Worm (Caenorhabditis elegans) whole organism, midembryonic: ENCODE results near the gene T28C12.15.

Experiments
- T22C8.4 ChIP-seq: fragments of 200-800 bp; sonication (Bioruptor generic); IDR thresholded peaks from 2 replicates; pipeline ENCODE4 v1.3.6; 2022; ENCODE audit warnings: missing genetic modification characterization, missing compliant biosample characterization
- cog-1 ChIP-seq: sonication (generic microtip); optimal IDR thresholded peaks from 2 replicates; lab custom pipeline; 2016; ENCODE audit warnings: missing genetic modification characterization, missing compliant biosample characterization
- flt-1 ChIP-seq: fragments of 200-800 bp; sonication (Bioruptor generic); IDR thresholded peaks from 2 replicates; pipeline ENCODE4 v1.3.6; 2022; ENCODE audit warnings: missing genetic modification characterization, missing compliant biosample characterization
- klf-2 ChIP-seq: fragments of 200-800 bp; sonication (Bioruptor generic); conservative IDR thresholded peaks from 2 replicates; pipeline ENCODE4 v1.3.6; 2022; ENCODE audit warnings: missing genetic modification reagents, missing genetic modification characterization, missing compliant biosample characterization
- med-1 ChIP-seq: sonication (generic microtip); optimal IDR thresholded peaks from 2 replicates; lab custom pipeline; 2017; ENCODE audit warnings: missing genetic modification characterization, mild to moderate bottlenecking, missing compliant biosample characterization, antibody characterized with exemption, missing genetic modification reagents; ENCODE audit not compliant: insufficient read depth
- ref-1 ChIP-seq: fragments of 200-800 bp; sonication (Bioruptor generic); conservative IDR thresholded peaks from 2 replicates; pipeline ENCODE4 v1.3.6; 2022; ENCODE audit warnings: missing genetic modification reagents, missing genetic modification characterization, missing compliant biosample characterization
- tab-1 ChIP-seq: fragments of 200-800 bp; sonication (Bioruptor generic); IDR thresholded peaks from 2 replicates; pipeline ENCODE4 v1.3.6; 2022; ENCODE audit warnings: missing genetic modification characterization, missing compliant biosample characterization
- ztf-23 ChIP-seq: fragments of 200-800 bp; sonication (Bioruptor generic); IDR thresholded peaks from 2 replicates; pipeline ENCODE4 v1.3.6; 2022; ENCODE audit warnings: missing genetic modification reagents, missing genetic modification characterization, missing compliant biosample characterization
- ztf-29 ChIP-seq: fragments of 200-800 bp; sonication (Bioruptor generic); IDR thresholded peaks from 2 replicates; pipeline ENCODE4 v1.3.6; 2022; ENCODE audit warnings: missing genetic modification reagents, missing genetic modification characterization, missing compliant biosample characterization

T28C12.15 gene

ce11 chrV:6354786-6355185 lies 33.2 kb upstream of the T28C12.15 start:
- TF ChIP-seq flt-1 (GFP tag; lab: Robert Waterston, UW): no peak
- no peak for TF ChIP-seq cog-1 (tag; lab: Kevin White, UChicago)
- TF ChIP-seq klf-2 (GFP tag; lab: Robert Waterston, UW): no peak
- no peak for TF ChIP-seq med-1
- no peak for TF ChIP-seq ztf-29 (GFP tag; lab: Robert Waterston, UW)
- TF ChIP-seq ref-1: no peak
- TF ChIP-seq T22C8.4: no peak
- no peak for TF ChIP-seq ztf-23 (GFP tag; lab: Robert Waterston, UW)
- no peak for TF ChIP-seq tab-1 (GFP tag; lab: Robert Waterston, UW)

- TF ChIP-seq T22C8.4 (no peak), ztf-29 (GFP tag; lab: Robert Waterston, UW) (no peak), flt-1 (GFP tag; lab: Robert Waterston, UW) (no peak), ztf-23 (GFP tag; lab: Robert Waterston, UW) (no peak), klf-2 (GFP tag; lab: Robert Waterston, UW) (no peak), tab-1 (GFP tag; lab: Robert Waterston, UW) (no peak), cog-1 (tag; lab: Kevin White, UChicago) (no peak), ref-1 (no peak), med-1 (no peak)
Measured at ce11 chrV:6354202-6354601, 32.6 kb upstream of the T28C12.15 start.

ce11 chrV:6353182-6353780 lies 31.7 kb upstream of the T28C12.15 start:
- TF ChIP-seq flt-1 (GFP tag; lab: Robert Waterston, UW) (no peak), klf-2 (GFP tag; lab: Robert Waterston, UW) (no peak), ztf-29 (GFP tag; lab: Robert Waterston, UW) (no peak), med-1 (no peak), T22C8.4 (no peak)

ce11 chrV:6352350-6352749 lies 30.8 kb upstream of the T28C12.15 start:
- TF ChIP-seq klf-2 (GFP tag; lab: Robert Waterston, UW): no peak
- TF ChIP-seq ref-1: no peak
- TF ChIP-seq tab-1 (GFP tag; lab: Robert Waterston, UW): no peak
- TF ChIP-seq ztf-29 (GFP tag; lab: Robert Waterston, UW): no peak
- no peak for TF ChIP-seq cog-1 (tag; lab: Kevin White, UChicago)
- TF ChIP-seq med-1: no peak
- no peak for TF ChIP-seq T22C8.4
- no peak for TF ChIP-seq flt-1 (GFP tag; lab: Robert Waterston, UW)
- no peak for TF ChIP-seq ztf-23 (GFP tag; lab: Robert Waterston, UW)

ce11 chrV:6351122-6351521 lies 29.5 kb upstream of the T28C12.15 start:
- TF ChIP-seq ztf-29 (GFP tag; lab: Robert Waterston, UW) (no peak), ref-1 (no peak), med-1 (no peak), ztf-23 (GFP tag; lab: Robert Waterston, UW) (no peak), tab-1 (GFP tag; lab: Robert Waterston, UW) (no peak), klf-2 (GFP tag; lab: Robert Waterston, UW) (no peak), cog-1 (tag; lab: Kevin White, UChicago) (no peak), flt-1 (GFP tag; lab: Robert Waterston, UW) (no peak), T22C8.4 (no peak)

ce11 chrV:6350109-6350508 lies 28.5 kb upstream of the T28C12.15 start:
- no peak for TF ChIP-seq tab-1 (GFP tag; lab: Robert Waterston, UW)
- TF ChIP-seq ztf-23 (GFP tag; lab: Robert Waterston, UW): no peak
- no peak for TF ChIP-seq med-1
- no peak for TF ChIP-seq klf-2 (GFP tag; lab: Robert Waterston, UW)
- TF ChIP-seq ztf-29 (GFP tag; lab: Robert Waterston, UW): no peak
- no peak for TF ChIP-seq cog-1 (tag; lab: Kevin White, UChicago)

ce11 chrV:6349597-6349996 lies 28.0 kb upstream of the T28C12.15 start:
- TF ChIP-seq ztf-29 (GFP tag; lab: Robert Waterston, UW) (no peak), cog-1 (tag; lab: Kevin White, UChicago) (no peak), ztf-23 (GFP tag; lab: Robert Waterston, UW) (no peak), T22C8.4 (no peak), flt-1 (GFP tag; lab: Robert Waterston, UW) (no peak), klf-2 (GFP tag; lab: Robert Waterston, UW) (no peak), tab-1 (GFP tag; lab: Robert Waterston, UW) (no peak), med-1 (no peak), ref-1 (no peak)

- TF ChIP-seq cog-1 (tag; lab: Kevin White, UChicago): no peak
- TF ChIP-seq ztf-29 (GFP tag; lab: Robert Waterston, UW): no peak
- TF ChIP-seq ref-1: no peak
- TF ChIP-seq med-1: no peak
- TF ChIP-seq T22C8.4: no peak
- TF ChIP-seq flt-1 (GFP tag; lab: Robert Waterston, UW): no peak
- TF ChIP-seq klf-2 (GFP tag; lab: Robert Waterston, UW): no peak
- TF ChIP-seq ztf-23 (GFP tag; lab: Robert Waterston, UW): no peak
- no peak for TF ChIP-seq tab-1 (GFP tag; lab: Robert Waterston, UW)
Measured at ce11 chrV:6348133-6348532, 26.6 kb upstream of the T28C12.15 start.

ce11 chrV:6346906-6347305 lies 25.3 kb upstream of the T28C12.15 start:
- TF ChIP-seq T22C8.4: no peak
- TF ChIP-seq tab-1 (GFP tag; lab: Robert Waterston, UW): no peak
- no peak for TF ChIP-seq ztf-29 (GFP tag; lab: Robert Waterston, UW)

ce11 chrV:6346043-6346618 lies 24.5 kb upstream of the T28C12.15 start:
- no peak for TF ChIP-seq ztf-23 (GFP tag; lab: Robert Waterston, UW)
- TF ChIP-seq T22C8.4: no peak
- TF ChIP-seq med-1: no peak
- TF ChIP-seq ztf-29 (GFP tag; lab: Robert Waterston, UW): no peak
- TF ChIP-seq klf-2 (GFP tag; lab: Robert Waterston, UW): no peak
- no peak for TF ChIP-seq flt-1 (GFP tag; lab: Robert Waterston, UW)
- TF ChIP-seq tab-1 (GFP tag; lab: Robert Waterston, UW): no peak
- TF ChIP-seq cog-1 (tag; lab: Kevin White, UChicago): no peak
- TF ChIP-seq ref-1: no peak
